Fruit fly (Drosophila melanogaster) whole organism, embryonic: ENCODE results near the gene CG1840.

ENCODE experiments used
- Ada2b ChIP-seq: fragments of 200-800 bp; sonication (Bioruptor generic); IDR thresholded peaks from 2 replicates; pipeline ENCODE4 v1.3.6; 2022; ENCODE audit warnings: missing biosample characterization, missing genetic modification characterization
- B-H1 ChIP-seq: fragments of 200-800 bp; sonication (Bioruptor generic); IDR thresholded peaks from 3 replicates; pipeline ENCODE4 v1.3.6; 2022; ENCODE audit warnings: missing biosample characterization, missing genetic modification characterization
- BtbVII ChIP-seq: fragments of 200-800 bp; sonication (Bioruptor generic); optimal IDR thresholded peaks from 3 replicates; lab custom pipeline; 2017; ENCODE audit warnings: missing biosample characterization, mild to moderate bottlenecking, missing genetic modification characterization
- Bteb2 ChIP-seq: fragments of 200-800 bp; sonication (Bioruptor generic); optimal IDR thresholded peaks from 2 replicates; lab custom pipeline; 2016; ENCODE audit warnings: missing biosample characterization, missing genetic modification characterization
- CG10431 ChIP-seq: fragments of 200-800 bp; sonication (Bioruptor generic); optimal IDR thresholded peaks from 3 replicates; lab custom pipeline; 2018; ENCODE audit warnings: missing biosample characterization, mild to moderate bottlenecking, missing genetic modification characterization
- CG10654 ChIP-seq: fragments of 200-800 bp; sonication (Bioruptor generic); optimal IDR thresholded peaks from 2 replicates; lab custom pipeline; 2016; ENCODE audit warnings: missing biosample characterization, missing genetic modification characterization
- CG11093 ChIP-seq: fragments of 200-800 bp; sonication (Bioruptor generic); IDR thresholded peaks from 3 replicates; pipeline ENCODE4 v1.3.6; 2022; ENCODE audit warnings: missing biosample characterization, missing genetic modification characterization
- CG11504 ChIP-seq: fragments of 200-800 bp; sonication (Bioruptor generic); optimal IDR thresholded peaks from 3 replicates; lab custom pipeline; 2019; ENCODE audit warnings: missing biosample characterization, mild to moderate bottlenecking, missing genetic modification characterization, moderate library complexity
- CG12104 ChIP-seq: fragments of 200-800 bp; sonication (Bioruptor generic); optimal IDR thresholded peaks from 3 replicates; lab custom pipeline; 2016; ENCODE audit warnings: missing biosample characterization, missing genetic modification characterization
- CG1233 ChIP-seq: fragments of 200-800 bp; sonication (Bioruptor generic); optimal IDR thresholded peaks from 4 replicates; lab custom pipeline; 2018; ENCODE audit warnings: missing biosample characterization, mild to moderate bottlenecking, missing genetic modification characterization
- CG12769 ChIP-seq: fragments of 200-800 bp; sonication (Bioruptor generic); optimal IDR thresholded peaks from 2 replicates; lab custom pipeline; 2019; ENCODE audit warnings: missing biosample characterization, mild to moderate bottlenecking, missing genetic modification characterization, moderate library complexity
- CG15514 ChIP-seq: fragments of 200-800 bp; sonication (Bioruptor generic); optimal IDR thresholded peaks from 3 replicates; lab custom pipeline; 2017; ENCODE audit warnings: missing biosample characterization, missing genetic modification characterization, mild to moderate bottlenecking, moderate library complexity, missing genetic modification reagents
- CG1603 ChIP-seq: fragments of 200-800 bp; sonication (Bioruptor generic); optimal IDR thresholded peaks from 2 replicates; lab custom pipeline; 2019; ENCODE audit warnings: missing biosample characterization, mild to moderate bottlenecking, missing genetic modification characterization, moderate library complexity
- CG18262 ChIP-seq: fragments of 200-800 bp; optimal IDR thresholded peaks from 3 replicates; lab custom pipeline; 2019; ENCODE audit warnings: missing biosample characterization, mild to moderate bottlenecking, missing genetic modification characterization, moderate library complexity
- CG30020 ChIP-seq: fragments of 200-800 bp; optimal IDR thresholded peaks from 2 replicates; lab custom pipeline; 2019; ENCODE audit warnings: missing biosample characterization, mild to moderate bottlenecking, missing genetic modification characterization, moderate library complexity
- CG4282 ChIP-seq: fragments of 200-800 bp; sonication (Bioruptor generic); optimal IDR thresholded peaks from 2 replicates; lab custom pipeline; 2016; ENCODE audit warnings: missing biosample characterization, missing genetic modification characterization
- CG43689 ChIP-seq: fragments of 200-800 bp; sonication (Bioruptor generic); IDR thresholded peaks from 2 replicates; pipeline ENCODE4 v1.3.6; 2022; ENCODE audit warnings: missing biosample characterization, missing genetic modification characterization
- CG6654 ChIP-seq: fragments of 200-800 bp; sonication (Bioruptor generic); optimal IDR thresholded peaks from 2 replicates; lab custom pipeline; 2017; ENCODE audit warnings: missing biosample characterization, mild to moderate bottlenecking, missing genetic modification characterization
- CG6765 ChIP-seq: fragments of 200-800 bp; sonication (Bioruptor generic); optimal IDR thresholded peaks from 3 replicates; lab custom pipeline; 2017; ENCODE audit warnings: missing biosample characterization, mild to moderate bottlenecking, missing genetic modification characterization
- CG8924 ChIP-seq: fragments of 200-800 bp; optimal IDR thresholded peaks from 3 replicates; lab custom pipeline; 2019; ENCODE audit warnings: missing biosample characterization, mild to moderate bottlenecking, missing genetic modification characterization, moderate library complexity
- CG8944 ChIP-seq: fragments of 200-800 bp; sonication (Bioruptor generic); optimal IDR thresholded peaks from 3 replicates; lab custom pipeline; 2016; ENCODE audit warnings: missing biosample characterization, missing genetic modification characterization
- CG9876 ChIP-seq: fragments of 200-800 bp; sonication (Bioruptor generic); optimal IDR thresholded peaks from 2 replicates; lab custom pipeline; 2016; ENCODE audit warnings: missing biosample characterization, missing genetic modification characterization
- Dek ChIP-seq: fragments of 200-800 bp; sonication (Bioruptor generic); optimal IDR thresholded peaks from 3 replicates; lab custom pipeline; 2019; ENCODE audit warnings: missing biosample characterization, mild to moderate bottlenecking, missing genetic modification characterization, moderate library complexity
- E2f2 ChIP-seq: fragments of 200-800 bp; sonication (Bioruptor generic); IDR thresholded peaks from 2 replicates; pipeline ENCODE4 v1.3.6; 2022; ENCODE audit warnings: missing biosample characterization, missing genetic modification characterization
- Ets65A ChIP-seq: fragments of 200-800 bp; sonication (Bioruptor generic); peaks from one replicate; lab custom pipeline; 2016; ENCODE audit warnings: missing biosample characterization, missing genetic modification characterization
- Hr51 ChIP-seq, 2 experiments: fragments of 200-800 bp; sonication (Bioruptor generic); optimal IDR thresholded peaks; 2 replicates in 1 of 2; 3 replicates in 1 of 2; lab custom pipeline; 2016 to 2018; ENCODE audit warnings: missing biosample characterization in 2 of 2, missing genetic modification characterization in 2 of 2, mild to moderate bottlenecking in 1 of 2, moderate library complexity in 1 of 2
- MTF-1 ChIP-seq: fragments of 200-800 bp; sonication (Bioruptor generic); optimal IDR thresholded peaks from 2 replicates; lab custom pipeline; 2018; ENCODE audit warnings: missing biosample characterization, mild to moderate bottlenecking, missing genetic modification characterization, borderline replicate concordance
- Med ChIP-seq: fragments of 200-800 bp; sonication (Bioruptor generic); peaks from one replicate; lab custom pipeline; 2016; ENCODE audit warnings: missing biosample characterization, missing genetic modification characterization, mild to moderate bottlenecking, inconsistent platforms, moderate library complexity
- Nf-YA ChIP-seq: fragments of 200-800 bp; sonication (Bioruptor generic); IDR thresholded peaks from 2 replicates; pipeline ENCODE4 v1.3.6; 2022; ENCODE audit warnings: missing biosample characterization, missing genetic modification characterization
- Rx ChIP-seq: fragments of 200-800 bp; sonication (Bioruptor generic); IDR thresholded peaks from 2 replicates; pipeline ENCODE4 v1.3.6; 2022; ENCODE audit warnings: missing biosample characterization, missing genetic modification characterization
- Six4 ChIP-seq: fragments of 200-800 bp; sonication (Bioruptor generic); optimal IDR thresholded peaks from 2 replicates; lab custom pipeline; 2016; ENCODE audit warnings: missing biosample characterization, missing genetic modification characterization
- Ssrp ChIP-seq: fragments of 200-800 bp; sonication (Bioruptor generic); optimal IDR thresholded peaks from 2 replicates; lab custom pipeline; 2018; ENCODE audit warnings: missing biosample characterization, mild to moderate bottlenecking, missing genetic modification characterization, moderate library complexity
- ap ChIP-seq: fragments of 200-800 bp; sonication (Bioruptor generic); IDR thresholded peaks from 2 replicates; pipeline ENCODE4 v1.3.6; 2022; ENCODE audit warnings: missing biosample characterization, missing genetic modification characterization
- ase ChIP-seq: fragments of 200-800 bp; sonication (Bioruptor generic); IDR thresholded peaks from 3 replicates; pipeline ENCODE4 v1.3.6; 2022; ENCODE audit warnings: missing biosample characterization, missing genetic modification characterization
- bigmax ChIP-seq: fragments of 200-800 bp; sonication (Bioruptor generic); optimal IDR thresholded peaks from 2 replicates; lab custom pipeline; 2018; ENCODE audit warnings: missing biosample characterization, mild to moderate bottlenecking, missing genetic modification characterization
- chn ChIP-seq: fragments of 200-800 bp; sonication (Bioruptor generic); optimal IDR thresholded peaks from 2 replicates; lab custom pipeline; 2016; ENCODE audit warnings: missing biosample characterization, missing genetic modification characterization
- dan ChIP-seq: fragments of 200-800 bp; sonication (Bioruptor generic); IDR thresholded peaks from 2 replicates; pipeline ENCODE4 v1.3.6; 2022; ENCODE audit warnings: missing biosample characterization, missing genetic modification characterization
- exex ChIP-seq: fragments of 200-800 bp; sonication (Bioruptor generic); optimal IDR thresholded peaks from 4 replicates; lab custom pipeline; 2018; ENCODE audit warnings: missing biosample characterization, mild to moderate bottlenecking, missing genetic modification characterization, moderate library complexity
- gfzf ChIP-seq: fragments of 200-800 bp; sonication (Bioruptor generic); optimal IDR thresholded peaks from 2 replicates; lab custom pipeline; 2016; ENCODE audit warnings: missing biosample characterization, mild to moderate bottlenecking, missing genetic modification characterization, moderate library complexity
- grn ChIP-seq: fragments of 200-800 bp; sonication (Bioruptor generic); optimal IDR thresholded peaks from 3 replicates; lab custom pipeline; 2017; ENCODE audit warnings: missing biosample characterization, missing genetic modification characterization
- gro ChIP-seq: fragments of 200-800 bp; sonication (Bioruptor generic); optimal IDR thresholded peaks from 2 replicates; lab custom pipeline; 2016; ENCODE audit warnings: missing biosample characterization, missing genetic modification characterization
- inv ChIP-seq: fragments of 200-800 bp; sonication (Bioruptor generic); IDR thresholded peaks from 2 replicates; pipeline ENCODE4 v1.3.6; 2022; ENCODE audit warnings: missing biosample characterization, missing genetic modification characterization; ENCODE audit not compliant: partially characterized antibody
- knrl ChIP-seq: fragments of 200-800 bp; sonication (Bioruptor generic); IDR thresholded peaks from 3 replicates; pipeline ENCODE4 v1.3.6; 2022; ENCODE audit warnings: missing biosample characterization, missing genetic modification characterization; ENCODE audit not compliant: partially characterized antibody
- nmo ChIP-seq: fragments of 200-800 bp; sonication (Bioruptor generic); optimal IDR thresholded peaks from 2 replicates; lab custom pipeline; 2018; ENCODE audit warnings: missing biosample characterization, mild to moderate bottlenecking, missing genetic modification characterization, moderate library complexity
- pan ChIP-seq, 4 experiments: fragments of >200 bp in 3 of 4; fragments of 200-800 bp in 1 of 4; sonication (Bioruptor generic) in 1 of 4; optimal IDR thresholded peaks in 3 of 4; IDR thresholded peaks in 1 of 4; 2 replicates each; pipeline versions ENCODE4 v1.3.6 to Lab custom; 2017 to 2022; ENCODE audit warnings: missing biosample characterization in 2 of 4, missing genetic modification characterization in 2 of 4, mixed read lengths in 1 of 4
- pita ChIP-seq: fragments of 200-800 bp; sonication (Bioruptor generic); optimal IDR thresholded peaks from 2 replicates; lab custom pipeline; 2017; ENCODE audit warnings: missing biosample characterization, mild to moderate bottlenecking, missing genetic modification characterization
- sens-2 ChIP-seq: fragments of 200-800 bp; sonication (Bioruptor generic); IDR thresholded peaks from 2 replicates; pipeline ENCODE4 v1.3.6; 2022; ENCODE audit warnings: missing biosample characterization, missing genetic modification characterization
- tup ChIP-seq: fragments of 200-800 bp; sonication (Bioruptor generic); optimal IDR thresholded peaks from 2 replicates; lab custom pipeline; 2016; ENCODE audit warnings: missing biosample characterization, mild to moderate bottlenecking, missing genetic modification characterization, moderate library complexity
- twi ChIP-seq: fragments of 200-800 bp; optimal IDR thresholded peaks from 2 replicates; lab custom pipeline; 2019; ENCODE audit warnings: missing biosample characterization, mild to moderate bottlenecking, missing genetic modification characterization, moderate library complexity
- tx ChIP-seq: fragments of 200-800 bp; sonication (Bioruptor generic); optimal IDR thresholded peaks from 2 replicates; lab custom pipeline; 2016; ENCODE audit warnings: missing biosample characterization, missing genetic modification characterization
- zf30C ChIP-seq: fragments of 200-800 bp; sonication (Bioruptor generic); optimal IDR thresholded peaks from 3 replicates; lab custom pipeline; 2018; ENCODE audit warnings: missing biosample characterization, mild to moderate bottlenecking, missing genetic modification characterization

The CG1840 gene

DNA sequence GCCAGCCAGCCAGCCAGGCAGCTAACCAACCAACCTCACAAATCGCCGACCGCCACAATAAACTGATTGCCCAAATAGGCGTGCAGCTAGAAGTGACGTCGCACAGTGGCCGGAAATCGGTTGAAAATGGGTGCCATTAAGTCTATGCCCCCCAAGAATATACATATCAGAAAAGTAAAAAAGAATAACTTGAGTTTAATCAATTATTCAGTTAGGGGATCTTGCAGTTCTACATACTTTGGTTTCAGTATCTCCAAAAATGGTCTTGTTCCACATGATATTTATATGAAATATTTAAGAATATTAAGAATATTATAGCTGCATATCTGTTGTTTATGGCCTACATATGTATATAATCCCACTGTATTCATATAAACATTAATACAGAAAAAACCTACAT is 2.8 kb upstream of the CG1840 start (continued):
- TF ChIP-seq Hr51 (GFP tag; optimal IDR thresholded peaks at IDR 0.05; lab: Kevin White, UChicago) (peak in 1 of 2 experiments; percentile 69), CG30020 (tag; lab: Kevin White, UChicago) (no peak), ap (no peak), CG4282 (GFP tag; lab: Kevin White, UChicago) (peak; percentile 16), CG6765 (GFP tag; lab: Kevin White, UChicago) (no peak), CG11504 (tag; lab: Kevin White, UChicago) (no peak), knrl (GFP tag; lab: Robert Waterston, UW) (no peak), CG12769 (tag; lab: Kevin White, UChicago) (no peak), Bteb2 (no peak), twi (tag; lab: Kevin White, UChicago) (no peak), bigmax (GFP tag; lab: Kevin White, UChicago) (no peak), pita (no peak), CG10431 (no peak), sens-2 (GFP tag; lab: Robert Waterston, UW) (no peak), Ets65A (GFP tag; lab: Kevin White, UChicago) (no peak), CG8924 (peak; percentile 50), chn (GFP tag; lab: Kevin White, UChicago) (no peak), Dek (peak; percentile 37), CG6654 (GFP tag; lab: Kevin White, UChicago) (no peak), dan (GFP tag; lab: Robert Waterston, UW) (no peak), grn (GFP tag; lab: Kevin White, UChicago) (no peak), pan (optimal IDR thresholded peaks at IDR 0.05; lab: Kevin White, UChicago) (no peak), pan (GFP tag; optimal IDR thresholded peaks at IDR 0.05 in 1 of 2, IDR thresholded peaks at IDR 0.05 in 1 of 2) (no peak), B-H1 (GFP tag; lab: Robert Waterston, UW) (no peak), CG11093 (GFP tag; lab: Robert Waterston, UW) (no peak), tx (GFP tag; lab: Kevin White, UChicago) (no peak), Ssrp (peak; percentile 3), CG15514 (GFP tag; lab: Kevin White, UChicago) (peak; percentile 45), E2f2 (GFP tag; lab: Robert Waterston, UW) (no peak), gfzf (GFP tag; lab: Kevin White, UChicago) (no peak), Six4 (GFP tag; lab: Kevin White, UChicago) (no peak), gro (GFP tag; lab: Kevin White, UChicago) (no peak), Rx (GFP tag; lab: Robert Waterston, UW) (no peak), zf30C (GFP tag; lab: Kevin White, UChicago) (no peak), Med (GFP tag; lab: Kevin White, UChicago) (peak; percentile 73), inv (GFP tag; lab: Robert Waterston, UW) (no peak), CG12104 (GFP tag; lab: Kevin White, UChicago) (peak; percentile 29), exex (peak; percentile 26), CG9876 (no peak), tup (GFP tag; lab: Kevin White, UChicago) (no peak), BtbVII (GFP tag; lab: Kevin White, UChicago) (peak; percentile 62), nmo (GFP tag; lab: Kevin White, UChicago) (no peak), MTF-1 (GFP tag; lab: Kevin White, UChicago) (peak; percentile 8), CG18262 (no peak), CG43689 (GFP tag; lab: Robert Waterston, UW) (no peak), CG8944 (GFP tag; lab: Kevin White, UChicago) (no peak), CG1603 (tag; lab: Kevin White, UChicago) (no peak), Nf-YA (GFP tag; lab: Robert Waterston, UW) (no peak), CG1233 (GFP tag; lab: Kevin White, UChicago) (no peak), Ada2b (peak; percentile 26; the same call in 1 of the 2 replicates), ase (GFP tag; lab: Robert Waterston, UW) (no peak), CG10654 (GFP tag; lab: Kevin White, UChicago) (no peak)
